Fruit fly (Drosophila melanogaster) Kc167 (cell line): ENCODE results near the gene Rpt4R.

Experiments used
- h ChIP-seq: fragments of >200 bp; optimal IDR thresholded peaks from 3 replicates; lab custom pipeline; 2018; ENCODE audit warnings: missing external identifiers
- insv ChIP-seq: fragments of >200 bp; optimal IDR thresholded peaks from 3 replicates; lab custom pipeline; 2018; ENCODE audit warnings: missing external identifiers
- ttk ChIP-seq: sonication (Bioruptor generic); optimal IDR thresholded peaks from 2 replicates; lab custom pipeline; 2017; ENCODE audit warnings: missing external identifiers

DNA sequence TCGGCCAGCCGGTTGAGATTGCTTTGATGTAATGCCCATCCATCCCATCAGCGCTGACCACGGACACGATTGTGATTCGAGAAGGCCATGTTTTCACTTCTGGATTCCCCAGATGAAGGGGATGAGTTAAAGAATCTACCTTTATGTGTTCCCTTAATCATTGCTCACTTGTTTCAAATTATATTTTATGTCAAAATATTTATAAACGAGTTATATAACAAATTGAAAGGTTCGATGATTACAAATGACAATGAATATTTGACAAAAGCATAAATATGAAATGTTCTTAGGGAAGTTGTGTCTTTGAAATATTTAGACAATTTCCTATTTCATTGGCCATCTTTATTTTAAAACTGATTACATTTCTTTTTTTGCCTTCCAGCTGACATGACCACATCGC lies 10.1 kb upstream of the Rpt4R start:
- TF ChIP-seq insv (lab: Kevin White, UChicago) (no peak), h (lab: Kevin White, UChicago) (no peak), ttk (lab: Kevin White, UChicago) (no peak)
